Fruit fly (Drosophila melanogaster) whole organism, prepupa: ENCODE results near the gene TH1.

Experiments used
- Blimp-1 ChIP-seq: fragments of 200-800 bp; sonication (Bioruptor generic); optimal IDR thresholded peaks from 3 replicates; lab custom pipeline; 2017; ENCODE audit warnings: missing biosample characterization, missing genetic modification characterization, mild to moderate bottlenecking, moderate library complexity, missing genetic modification reagents
- CG10631 ChIP-seq: fragments of 200-800 bp; sonication (Bioruptor generic); optimal IDR thresholded peaks from 2 replicates; lab custom pipeline; 2016; ENCODE audit warnings: missing biosample characterization, missing genetic modification characterization
- CG11294 ChIP-seq: fragments of 200-800 bp; sonication (Bioruptor generic); IDR thresholded peaks from 2 replicates; pipeline ENCODE4 v1.3.6; 2022; ENCODE audit warnings: missing biosample characterization, missing genetic modification characterization
- CG11762 ChIP-seq: fragments of 200-800 bp; sonication (Bioruptor generic); optimal IDR thresholded peaks from 3 replicates; lab custom pipeline; 2016; ENCODE audit warnings: missing biosample characterization, missing genetic modification characterization; ENCODE audit not compliant: insufficient read depth
- CG11902 ChIP-seq: fragments of 200-800 bp; sonication (Bioruptor generic); optimal IDR thresholded peaks from 3 replicates; lab custom pipeline; 2016; ENCODE audit warnings: missing biosample characterization, missing genetic modification characterization
- CG15336 ChIP-seq: fragments of 200-800 bp; sonication (Bioruptor generic); IDR thresholded peaks from 2 replicates; pipeline ENCODE4 v1.3.6; 2022; ENCODE audit warnings: missing biosample characterization, missing genetic modification characterization
- CG3032 ChIP-seq: fragments of 200-800 bp; optimal IDR thresholded peaks from 2 replicates; lab custom pipeline; 2019; ENCODE audit warnings: missing biosample characterization, mild to moderate bottlenecking, missing genetic modification characterization, moderate library complexity
- CG31627 ChIP-seq: fragments of 200-800 bp; sonication (Bioruptor generic); optimal IDR thresholded peaks from 3 replicates; lab custom pipeline; 2016; ENCODE audit warnings: missing biosample characterization, missing genetic modification characterization
- CG32006 ChIP-seq: fragments of 200-800 bp; sonication (Bioruptor generic); optimal IDR thresholded peaks from 3 replicates; lab custom pipeline; 2017; ENCODE audit warnings: missing biosample characterization, mild to moderate bottlenecking, missing genetic modification characterization
- CG34406 ChIP-seq: fragments of 200-800 bp; sonication (Bioruptor generic); optimal IDR thresholded peaks from 3 replicates; lab custom pipeline; 2016; ENCODE audit warnings: missing biosample characterization, missing genetic modification characterization
- CG3919 ChIP-seq: fragments of 200-800 bp; sonication (Bioruptor generic); optimal IDR thresholded peaks from 3 replicates; lab custom pipeline; 2016; ENCODE audit warnings: missing biosample characterization, missing genetic modification characterization
- CG4318 ChIP-seq: fragments of 200-800 bp; sonication (Bioruptor generic); optimal IDR thresholded peaks from 3 replicates; lab custom pipeline; 2017; ENCODE audit warnings: missing biosample characterization, mild to moderate bottlenecking, missing genetic modification characterization
- CG6163 ChIP-seq: fragments of 200-800 bp; sonication (Bioruptor generic); IDR thresholded peaks from 3 replicates; pipeline ENCODE4 v1.3.6; 2022; ENCODE audit warnings: missing biosample characterization, missing genetic modification characterization
- CG6276 ChIP-seq: fragments of 200-800 bp; sonication (Bioruptor generic); optimal IDR thresholded peaks from 2 replicates; lab custom pipeline; 2017; ENCODE audit warnings: missing biosample characterization, mild to moderate bottlenecking, missing genetic modification characterization
- CG6808 ChIP-seq: fragments of 200-800 bp; sonication (Bioruptor generic); optimal IDR thresholded peaks from 3 replicates; lab custom pipeline; 2017; ENCODE audit warnings: missing biosample characterization, missing genetic modification characterization, mild to moderate bottlenecking, moderate library complexity, missing genetic modification reagents
- CG6854 ChIP-seq: fragments of 200-800 bp; sonication (Bioruptor generic); optimal IDR thresholded peaks from 2 replicates; lab custom pipeline; 2017; ENCODE audit warnings: missing biosample characterization, mild to moderate bottlenecking, missing genetic modification characterization
- CG7368 ChIP-seq: fragments of 200-800 bp; sonication (Bioruptor generic); optimal IDR thresholded peaks from 3 replicates; lab custom pipeline; 2016; ENCODE audit warnings: missing biosample characterization, missing genetic modification characterization
- CG8119 ChIP-seq: fragments of 200-800 bp; sonication (Bioruptor generic); IDR thresholded peaks from 3 replicates; pipeline ENCODE4 v1.3.6; 2022; ENCODE audit warnings: missing biosample characterization, missing genetic modification characterization
- CG8319 ChIP-seq: fragments of 200-800 bp; sonication (Bioruptor generic); optimal IDR thresholded peaks from 3 replicates; lab custom pipeline; 2016; ENCODE audit warnings: missing biosample characterization, missing genetic modification characterization
- CG8632 ChIP-seq: fragments of 200-800 bp; sonication (Bioruptor generic); optimal IDR thresholded peaks from 3 replicates; lab custom pipeline; 2016; ENCODE audit warnings: missing biosample characterization, missing genetic modification characterization
- Eip75B ChIP-seq: fragments of 200-800 bp; sonication (Bioruptor generic); optimal IDR thresholded peaks from 3 replicates; lab custom pipeline; 2016; ENCODE audit warnings: missing biosample characterization, missing genetic modification characterization
- Eip78C ChIP-seq: fragments of 200-800 bp; sonication (Bioruptor generic); peaks from one replicate; lab custom pipeline; 2016; ENCODE audit warnings: missing biosample characterization, missing genetic modification characterization
- Eip93F ChIP-seq: fragments of 200-800 bp; sonication (Bioruptor generic); optimal IDR thresholded peaks from 2 replicates; lab custom pipeline; 2016; ENCODE audit warnings: missing biosample characterization, mild to moderate bottlenecking, missing genetic modification characterization
- Ets21C ChIP-seq: fragments of 200-800 bp; sonication (Bioruptor generic); optimal IDR thresholded peaks from 3 replicates; lab custom pipeline; 2016; ENCODE audit warnings: missing biosample characterization, missing genetic modification characterization
- Gug ChIP-seq: fragments of 200-800 bp; sonication (Bioruptor generic); IDR thresholded peaks from 2 replicates; pipeline ENCODE4 v1.3.6; 2022; ENCODE audit warnings: missing biosample characterization, missing genetic modification characterization
- Hr38 ChIP-seq: sonication (Bioruptor generic); optimal IDR thresholded peaks from 2 replicates; lab custom pipeline; 2016; ENCODE audit warnings: missing biosample characterization, missing genetic modification characterization
- Hr4 ChIP-seq: fragments of 200-800 bp; sonication (Bioruptor generic); optimal IDR thresholded peaks from 3 replicates; lab custom pipeline; 2016; ENCODE audit warnings: missing biosample characterization, missing genetic modification characterization
- Lpt ChIP-seq: fragments of 200-800 bp; sonication (Bioruptor generic); optimal IDR thresholded peaks from 3 replicates; lab custom pipeline; 2016; ENCODE audit warnings: missing biosample characterization, missing genetic modification characterization
- Met ChIP-seq: fragments of 200-800 bp; sonication (Bioruptor generic); optimal IDR thresholded peaks from 3 replicates; lab custom pipeline; 2016; ENCODE audit warnings: missing biosample characterization, missing genetic modification characterization
- OdsH ChIP-seq: fragments of 200-800 bp; sonication (Bioruptor generic); optimal IDR thresholded peaks from 3 replicates; lab custom pipeline; 2016; ENCODE audit warnings: missing biosample characterization, missing genetic modification characterization
- Smox ChIP-seq: fragments of 200-800 bp; sonication (Bioruptor generic); optimal IDR thresholded peaks from 3 replicates; lab custom pipeline; 2016; ENCODE audit warnings: missing biosample characterization, missing genetic modification characterization
- Sox102F ChIP-seq: fragments of 200-800 bp; sonication (Bioruptor generic); optimal IDR thresholded peaks from 2 replicates; lab custom pipeline; 2016; ENCODE audit warnings: missing biosample characterization, mild to moderate bottlenecking, missing genetic modification characterization
- Sox14 ChIP-seq: fragments of 200-800 bp; sonication (Bioruptor generic); optimal IDR thresholded peaks from 3 replicates; lab custom pipeline; 2016; ENCODE audit warnings: missing biosample characterization, missing genetic modification characterization
- acj6 ChIP-seq: fragments of 200-800 bp; sonication (Bioruptor generic); optimal IDR thresholded peaks from 3 replicates; lab custom pipeline; 2016; ENCODE audit warnings: missing biosample characterization, missing genetic modification characterization
- cyc ChIP-seq: fragments of 200-800 bp; sonication (Bioruptor generic); optimal IDR thresholded peaks from 3 replicates; lab custom pipeline; 2016; ENCODE audit warnings: missing biosample characterization, missing genetic modification characterization
- dsx ChIP-seq: fragments of 200-800 bp; optimal IDR thresholded peaks from 3 replicates; lab custom pipeline; 2019; ENCODE audit warnings: missing biosample characterization, mild to moderate bottlenecking, missing genetic modification characterization, moderate library complexity; ENCODE audit not compliant: poor library complexity, severe bottlenecking
- esn ChIP-seq: fragments of 200-800 bp; sonication (Bioruptor generic); optimal IDR thresholded peaks from 2 replicates; lab custom pipeline; 2016; ENCODE audit warnings: missing biosample characterization, mild to moderate bottlenecking, missing genetic modification characterization, moderate library complexity
- fd59A ChIP-seq: fragments of 200-800 bp; sonication (Bioruptor generic); optimal IDR thresholded peaks from 2 replicates; lab custom pipeline; 2017; ENCODE audit warnings: missing biosample characterization, mild to moderate bottlenecking, missing genetic modification characterization, missing genetic modification reagents
- fd85E ChIP-seq: fragments of 200-800 bp; sonication (Bioruptor generic); optimal IDR thresholded peaks from 3 replicates; lab custom pipeline; 2016; ENCODE audit warnings: missing biosample characterization, missing genetic modification characterization
- pdm3 ChIP-seq: fragments of 200-800 bp; sonication (Bioruptor generic); optimal IDR thresholded peaks from 3 replicates; lab custom pipeline; 2016; ENCODE audit warnings: missing biosample characterization, missing genetic modification characterization
- ss ChIP-seq, 2 experiments: fragments of 200-800 bp; sonication (Bioruptor generic); optimal IDR thresholded peaks; 2 replicates in 1 of 2; 3 replicates in 1 of 2; lab custom pipeline; 2017 to 2018; ENCODE audit warnings: mild to moderate bottlenecking in 2 of 2, missing biosample characterization in 2 of 2, missing genetic modification characterization in 2 of 2, moderate library complexity in 1 of 2
- svp ChIP-seq: fragments of 200-800 bp; sonication (Bioruptor generic); peaks from one replicate; lab custom pipeline; 2016; ENCODE audit warnings: missing biosample characterization, missing genetic modification characterization
- topi ChIP-seq: fragments of 200-800 bp; sonication (Bioruptor generic); optimal IDR thresholded peaks from 3 replicates; lab custom pipeline; 2016; ENCODE audit warnings: missing biosample characterization, missing genetic modification characterization
- vri ChIP-seq: fragments of 200-800 bp; sonication (Bioruptor generic); optimal IDR thresholded peaks from 3 replicates; lab custom pipeline; 2016; ENCODE audit warnings: missing biosample characterization, mild to moderate bottlenecking, missing genetic modification characterization

The TH1 gene

DNA sequence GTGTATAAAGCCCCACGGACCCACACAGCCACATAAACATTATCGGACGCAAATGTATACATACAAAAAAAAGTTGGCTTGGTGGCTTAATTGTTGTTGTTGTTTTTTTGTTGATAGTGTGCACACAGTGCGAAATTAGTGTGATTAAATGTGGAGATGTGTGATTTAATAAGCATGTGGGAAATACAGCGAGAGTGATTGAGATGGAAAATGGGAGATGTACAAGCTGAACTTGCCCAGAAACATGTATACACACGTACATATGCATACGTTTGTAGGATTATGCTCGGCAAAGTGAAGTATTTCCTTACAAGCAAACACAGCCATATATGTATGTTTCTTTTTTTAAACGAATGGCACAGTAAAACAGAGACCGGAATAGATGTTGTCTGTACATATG lies 17.7 kb downstream of the TH1 start (continued):
- TF ChIP-seq CG11294 (GFP tag; lab: Robert Waterston, UW) (no peak), pdm3 (no peak), CG6163 (GFP tag; lab: Robert Waterston, UW) (no peak; the same call in 1 of the 3 replicates)

DNA sequence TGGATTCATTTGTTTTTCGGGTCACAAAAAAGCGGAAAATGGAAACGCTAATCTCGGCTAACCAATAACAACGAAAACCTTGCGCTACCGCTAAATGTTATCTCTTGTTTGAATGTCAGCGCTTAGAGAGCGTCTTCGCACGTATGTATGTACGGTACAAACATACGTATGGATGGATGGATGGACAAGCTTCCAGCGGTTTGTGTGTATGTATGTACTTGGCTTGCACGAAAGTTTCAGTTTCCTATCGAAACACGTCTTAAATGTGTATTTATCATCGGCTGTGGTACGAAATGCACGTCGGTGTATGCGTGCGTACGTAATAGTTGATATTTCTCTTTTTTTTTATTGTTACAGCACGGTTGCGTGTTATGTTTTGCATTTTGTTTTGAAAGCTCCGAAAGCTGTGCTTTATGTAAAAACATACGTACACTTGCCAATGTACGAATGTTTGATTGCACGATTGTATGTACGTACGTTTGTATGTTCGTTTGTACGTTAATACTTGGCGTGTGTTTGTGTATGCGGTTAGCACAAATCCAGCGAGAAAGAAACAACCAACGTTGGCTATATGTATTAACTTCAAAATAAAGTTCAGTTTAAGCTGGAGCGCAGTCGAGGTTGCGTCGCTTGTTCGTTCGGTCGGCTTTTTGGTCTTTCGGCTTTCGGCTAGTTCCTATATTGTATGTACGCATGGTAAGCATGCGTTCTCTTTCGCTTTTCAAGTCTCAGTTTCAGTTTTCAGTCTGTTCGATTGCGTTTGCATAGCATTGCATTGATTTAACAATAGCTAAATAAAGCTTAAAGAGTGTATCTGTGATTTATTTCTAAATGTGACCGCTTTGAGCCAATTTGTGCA lies 18.5 kb downstream of the TH1 start, which contains the start of gene Fur2:
Gene Fur2 (plus strand): TSS at position 595 of the 859 bp plus-strand sequence.
- no peak for TF ChIP-seq pdm3
- no peak for TF ChIP-seq CG3032 (tag; lab: Kevin White, UChicago)
- no peak for TF ChIP-seq Blimp-1 (GFP tag; lab: Kevin White, UChicago)
- TF ChIP-seq CG10631 (GFP tag; lab: Kevin White, UChicago) = no peak
- no peak for TF ChIP-seq Hr38 (GFP tag; lab: Kevin White, UChicago)
- TF ChIP-seq Eip75B (GFP tag; lab: Kevin White, UChicago) = no peak
- TF ChIP-seq Sox102F (GFP tag; lab: Kevin White, UChicago) = no peak
- TF ChIP-seq CG6808 (GFP tag; lab: Kevin White, UChicago) = peak; percentile 25
- no peak for TF ChIP-seq CG11902 (GFP tag; lab: Kevin White, UChicago)
- peak; percentile 61 for TF ChIP-seq CG6276 (GFP tag; lab: Kevin White, UChicago)
- no peak for TF ChIP-seq CG7368 (GFP tag; lab: Kevin White, UChicago)
- no peak for TF ChIP-seq CG6854 (GFP tag; lab: Kevin White, UChicago)
- TF ChIP-seq dsx = no peak
- no peak for TF ChIP-seq svp (GFP tag; lab: Kevin White, UChicago)
- TF ChIP-seq Sox14 = no peak
- TF ChIP-seq CG31627 (GFP tag; lab: Kevin White, UChicago) = no peak
- no peak for TF ChIP-seq fd59A (GFP tag; lab: Kevin White, UChicago)
- TF ChIP-seq Ets21C (GFP tag; lab: Kevin White, UChicago) = no peak
- TF ChIP-seq vri (GFP tag; lab: Kevin White, UChicago) = peak; percentile 61
- TF ChIP-seq ss (GFP tag; optimal IDR thresholded peaks at IDR 0.05; lab: Kevin White, UChicago) = peak; percentile 46 to 83
- no peak for TF ChIP-seq fd85E
- no peak for TF ChIP-seq CG32006 (GFP tag; lab: Kevin White, UChicago)
- no peak for TF ChIP-seq Eip93F (GFP tag; lab: Kevin White, UChicago)
- TF ChIP-seq Hr4 (GFP tag; lab: Kevin White, UChicago) = no peak
- TF ChIP-seq CG11294 (GFP tag; lab: Robert Waterston, UW) = no peak
- no peak for TF ChIP-seq acj6 (GFP tag; lab: Kevin White, UChicago)
- TF ChIP-seq OdsH (GFP tag; lab: Kevin White, UChicago) = no peak
- TF ChIP-seq Smox = no peak
- no peak for TF ChIP-seq CG8632
- TF ChIP-seq Met (GFP tag; lab: Kevin White, UChicago) = no peak
- no peak for TF ChIP-seq CG6163 (GFP tag; lab: Robert Waterston, UW)
- TF ChIP-seq cyc (GFP tag; lab: Kevin White, UChicago) = no peak
- TF ChIP-seq CG8119 (GFP tag; lab: Robert Waterston, UW) = peak; percentile 50; the same call in 1 of the 3 replicates
- TF ChIP-seq CG15336 = peak; percentile 37; the same call in 1 of the 2 replicates
- no peak for TF ChIP-seq topi (GFP tag; lab: Kevin White, UChicago)
- no peak for TF ChIP-seq CG8319 (GFP tag; lab: Kevin White, UChicago)
- no peak for TF ChIP-seq CG3919

dm6 chrX:16371923-16372322 lies 19.3 kb downstream of the TH1 start:
- TF ChIP-seq CG4318 (GFP tag; lab: Kevin White, UChicago) (peak; percentile 34), Hr4 (GFP tag; lab: Kevin White, UChicago) (peak; percentile 46), OdsH (GFP tag; lab: Kevin White, UChicago) (no peak), Eip93F (GFP tag; lab: Kevin White, UChicago) (no peak), cyc (GFP tag; lab: Kevin White, UChicago) (peak; percentile 5), Gug (GFP tag; lab: Robert Waterston, UW) (no peak), vri (GFP tag; lab: Kevin White, UChicago) (no peak), CG32006 (GFP tag; lab: Kevin White, UChicago) (no peak), CG8632 (no peak), CG8119 (GFP tag; lab: Robert Waterston, UW) (no peak; the same call in 2 of the 3 replicates), topi (GFP tag; lab: Kevin White, UChicago) (peak; percentile 53), pdm3 (no peak), CG6276 (GFP tag; lab: Kevin White, UChicago) (no peak), Met (GFP tag; lab: Kevin White, UChicago) (peak; percentile 51), CG34406 (no peak), Lpt (no peak), CG11294 (GFP tag; lab: Robert Waterston, UW) (no peak), Sox102F (GFP tag; lab: Kevin White, UChicago) (peak; percentile 54), CG15336 (no peak), Eip78C (peak; percentile 85), fd85E (no peak), CG10631 (GFP tag; lab: Kevin White, UChicago) (peak; percentile 46), Smox (no peak), CG11762 (GFP tag; lab: Kevin White, UChicago) (no peak), esn (GFP tag; lab: Kevin White, UChicago) (peak; percentile 29), Blimp-1 (GFP tag; lab: Kevin White, UChicago) (no peak)
